Fruit fly (Drosophila melanogaster) whole organism, embryonic: ENCODE measurements around the gene CG14230.

Experiments
- Asciz ChIP-seq: fragments of 200-800 bp; sonication (Bioruptor generic); optimal IDR thresholded peaks from 2 replicates; lab custom pipeline; 2017; ENCODE audit warnings: missing biosample characterization, mild to moderate bottlenecking, missing genetic modification characterization, missing genetic modification reagents
- Awh ChIP-seq: fragments of 200-800 bp; sonication (Bioruptor generic); IDR thresholded peaks from 2 replicates; pipeline ENCODE4, ENCODE4 v1.3.6; 2022; ENCODE audit warnings: missing biosample characterization, missing genetic modification characterization
- CG10147 ChIP-seq: fragments of 200-800 bp; sonication (Bioruptor generic); optimal IDR thresholded peaks from 2 replicates; lab custom pipeline; 2019; ENCODE audit warnings: missing biosample characterization, mild to moderate bottlenecking, missing genetic modification characterization, moderate library complexity
- CG10209 ChIP-seq: fragments of 200-800 bp; sonication (Bioruptor generic); optimal IDR thresholded peaks from 3 replicates; lab custom pipeline; 2017; ENCODE audit warnings: missing biosample characterization, mild to moderate bottlenecking, missing genetic modification characterization, missing genetic modification reagents
- CG11695 ChIP-seq: fragments of 200-800 bp; sonication (Bioruptor generic); IDR thresholded peaks from 3 replicates; pipeline ENCODE4 v1.3.6; 2022; ENCODE audit warnings: missing biosample characterization, missing genetic modification characterization
- CG11723 ChIP-seq: fragments of 200-800 bp; sonication (Bioruptor generic); optimal IDR thresholded peaks from 2 replicates; lab custom pipeline; 2017; ENCODE audit warnings: missing biosample characterization, mild to moderate bottlenecking, missing genetic modification characterization
- CG14860 ChIP-seq: fragments of 200-800 bp; sonication (Bioruptor generic); IDR thresholded peaks from 3 replicates; pipeline ENCODE4 v1.3.6; 2022; ENCODE audit warnings: missing biosample characterization, missing genetic modification characterization; ENCODE audit not compliant: partially characterized antibody
- CG1603 ChIP-seq: fragments of 200-800 bp; sonication (Bioruptor generic); optimal IDR thresholded peaks from 2 replicates; lab custom pipeline; 2019; ENCODE audit warnings: missing biosample characterization, mild to moderate bottlenecking, missing genetic modification characterization, moderate library complexity
- CG16779 ChIP-seq: fragments of 200-800 bp; sonication (Bioruptor generic); IDR thresholded peaks from 2 replicates; pipeline ENCODE4 v1.3.6; 2022; ENCODE audit warnings: missing biosample characterization, missing genetic modification characterization
- CG17568 ChIP-seq: fragments of 200-800 bp; sonication (Bioruptor generic); optimal IDR thresholded peaks from 2 replicates; lab custom pipeline; 2018; ENCODE audit warnings: missing biosample characterization, mild to moderate bottlenecking, missing genetic modification characterization, moderate library complexity
- CG18011 ChIP-seq: fragments of 200-800 bp; sonication (Bioruptor generic); optimal IDR thresholded peaks from 2 replicates; lab custom pipeline; 2017; ENCODE audit warnings: missing biosample characterization, missing genetic modification characterization, mild to moderate bottlenecking, moderate library complexity, missing genotype
- CG18619 ChIP-seq: fragments of 200-800 bp; sonication (Bioruptor generic); optimal IDR thresholded peaks from 3 replicates; lab custom pipeline; 2017; ENCODE audit warnings: missing biosample characterization, mild to moderate bottlenecking, missing genetic modification characterization
- CG2199 ChIP-seq: fragments of 200-800 bp; sonication (Bioruptor generic); IDR thresholded peaks from 3 replicates; pipeline ENCODE4 v1.3.6; 2022; ENCODE audit warnings: missing biosample characterization, missing genetic modification characterization
- CG6654 ChIP-seq: fragments of 200-800 bp; sonication (Bioruptor generic); optimal IDR thresholded peaks from 2 replicates; lab custom pipeline; 2017; ENCODE audit warnings: missing biosample characterization, mild to moderate bottlenecking, missing genetic modification characterization
- CG6689 ChIP-seq: fragments of 200-800 bp; sonication (Bioruptor generic); IDR thresholded peaks from 2 replicates; pipeline ENCODE4 v1.3.6; 2022; ENCODE audit warnings: missing biosample characterization, missing genetic modification characterization
- CG7745 ChIP-seq: fragments of 200-800 bp; sonication (Bioruptor generic); optimal IDR thresholded peaks from 2 replicates; lab custom pipeline; 2018; ENCODE audit warnings: missing biosample characterization, mild to moderate bottlenecking, missing genetic modification characterization, moderate library complexity
- CG7839 ChIP-seq: fragments of 200-800 bp; sonication (Bioruptor generic); optimal IDR thresholded peaks from 3 replicates; lab custom pipeline; 2018; ENCODE audit warnings: missing biosample characterization, mild to moderate bottlenecking, missing genetic modification characterization, moderate library complexity
- CG8478 ChIP-seq: fragments of >200 bp; optimal IDR thresholded peaks from 2 replicates; lab custom pipeline; 2018
- CG9727 ChIP-seq: fragments of 200-800 bp; sonication (Bioruptor generic); optimal IDR thresholded peaks from 3 replicates; lab custom pipeline; 2017; ENCODE audit warnings: missing biosample characterization, mild to moderate bottlenecking, missing genetic modification characterization
- CrebB ChIP-seq: fragments of 200-800 bp; sonication (Bioruptor generic); optimal IDR thresholded peaks from 3 replicates; lab custom pipeline; 2018; ENCODE audit warnings: missing biosample characterization, mild to moderate bottlenecking, missing genetic modification characterization
- D19A ChIP-seq: fragments of 200-800 bp; optimal IDR thresholded peaks from 3 replicates; lab custom pipeline; 2019; ENCODE audit warnings: missing biosample characterization, mild to moderate bottlenecking, missing genetic modification characterization, moderate library complexity
- Deaf1 ChIP-seq: fragments of 200-800 bp; optimal IDR thresholded peaks from 3 replicates; lab custom pipeline; 2019; ENCODE audit warnings: missing biosample characterization, mild to moderate bottlenecking, missing genetic modification characterization, moderate library complexity
- ERR ChIP-seq: fragments of 200-800 bp; sonication (Bioruptor generic); optimal IDR thresholded peaks from 2 replicates; lab custom pipeline; 2016; ENCODE audit warnings: missing biosample characterization, missing genetic modification characterization
- Fer3 ChIP-seq: fragments of 200-800 bp; sonication (Bioruptor generic); optimal IDR thresholded peaks from 2 replicates; lab custom pipeline; 2018; ENCODE audit warnings: missing biosample characterization, mild to moderate bottlenecking, missing genetic modification characterization, moderate library complexity
- Gug ChIP-seq: fragments of 200-800 bp; sonication (Bioruptor generic); IDR thresholded peaks from 4 replicates; pipeline ENCODE4 v1.3.6; 2022; ENCODE audit warnings: missing biosample characterization, missing genetic modification characterization
- HLHmδ ChIP-seq: fragments of 200-800 bp; sonication (Bioruptor generic); optimal IDR thresholded peaks from 2 replicates; lab custom pipeline; 2018; ENCODE audit warnings: missing biosample characterization, mild to moderate bottlenecking, missing genetic modification characterization, moderate library complexity
- Lim3 ChIP-seq: fragments of 200-800 bp; sonication (Bioruptor generic); IDR thresholded peaks from 2 replicates; pipeline ENCODE4 v1.3.6; 2022; ENCODE audit warnings: missing biosample characterization, missing genetic modification characterization
- Mes4 ChIP-seq: fragments of 200-800 bp; sonication (Bioruptor generic); optimal IDR thresholded peaks from 2 replicates; lab custom pipeline; 2016; ENCODE audit warnings: missing biosample characterization, missing genetic modification characterization
- Neu2 ChIP-seq: fragments of 200-800 bp; sonication (Bioruptor generic); optimal IDR thresholded peaks from 3 replicates; lab custom pipeline; 2016; ENCODE audit warnings: missing biosample characterization, missing genetic modification characterization, borderline replicate concordance
- Nf-YB ChIP-seq: fragments of 200-800 bp; sonication (Bioruptor generic); optimal IDR thresholded peaks from 3 replicates; lab custom pipeline; 2019; ENCODE audit warnings: missing biosample characterization, mild to moderate bottlenecking, missing genetic modification characterization, moderate library complexity
- Spps ChIP-seq: fragments of 200-800 bp; sonication (Bioruptor generic); optimal IDR thresholded peaks from 2 replicates; lab custom pipeline; 2018; ENCODE audit warnings: missing biosample characterization, mild to moderate bottlenecking, missing genetic modification characterization
- Sry-δ ChIP-seq: fragments of 200-800 bp; sonication (Bioruptor generic); optimal IDR thresholded peaks from 2 replicates; lab custom pipeline; 2016; ENCODE audit warnings: missing biosample characterization, missing genetic modification characterization
- Stat92E ChIP-seq, 3 experiments: fragments of >200 bp in 2 of 3; fragments of 200-800 bp in 1 of 3; sonication (Bioruptor generic) in 1 of 3; optimal IDR thresholded peaks; 2 replicates each; lab custom pipeline; 2017 to 2019; ENCODE audit warnings: missing biosample characterization in 3 of 3, missing genetic modification characterization in 3 of 3, mild to moderate bottlenecking in 1 of 3, moderate library complexity in 1 of 3
- Tbp ChIP-seq: fragments of >200 bp; optimal IDR thresholded peaks from 2 replicates; lab custom pipeline; 2018; ENCODE audit warnings: missing biosample characterization, missing genetic modification characterization
- Vsx1 ChIP-seq: fragments of 200-800 bp; sonication (Bioruptor generic); optimal IDR thresholded peaks from 2 replicates; lab custom pipeline; 2017; ENCODE audit warnings: missing biosample characterization, mild to moderate bottlenecking, missing genetic modification characterization, missing genetic modification reagents
- az2 ChIP-seq: fragments of 200-800 bp; sonication (Bioruptor generic); optimal IDR thresholded peaks from 3 replicates; lab custom pipeline; 2016; ENCODE audit warnings: missing biosample characterization, missing genetic modification characterization
- cg ChIP-seq: fragments of 200-800 bp; sonication (Bioruptor generic); optimal IDR thresholded peaks from 3 replicates; lab custom pipeline; 2019; ENCODE audit warnings: missing biosample characterization, mild to moderate bottlenecking, missing genetic modification characterization, moderate library complexity
- ci ChIP-seq: fragments of 200-800 bp; sonication (Bioruptor generic); IDR thresholded peaks from 3 replicates; pipeline ENCODE4 v1.3.6; 2022; ENCODE audit warnings: missing biosample characterization, missing genetic modification characterization
- dati ChIP-seq: fragments of 200-800 bp; sonication (Bioruptor generic); IDR thresholded peaks from 2 replicates; pipeline ENCODE4 v1.3.6; 2022; ENCODE audit warnings: missing biosample characterization, missing genetic modification characterization
- ftz-f1 ChIP-seq: fragments of 200-800 bp; sonication (Bioruptor generic); optimal IDR thresholded peaks from 2 replicates; lab custom pipeline; 2016; ENCODE audit warnings: missing biosample characterization, missing genetic modification characterization
- inv ChIP-seq: fragments of 200-800 bp; sonication (Bioruptor generic); IDR thresholded peaks from 2 replicates; pipeline ENCODE4 v1.3.6; 2022; ENCODE audit warnings: missing biosample characterization, missing genetic modification characterization; ENCODE audit not compliant: partially characterized antibody
- lov ChIP-seq, 2 experiments: fragments of 200-800 bp in 1 of 2; fragments of >200 bp in 1 of 2; sonication (Bioruptor generic) in 1 of 2; IDR thresholded peaks in 1 of 2; optimal IDR thresholded peaks in 1 of 2; 2 replicates in 1 of 2; 3 replicates in 1 of 2; pipeline versions ENCODE4 v1.3.6 to Lab custom; 2017 to 2022; ENCODE audit warnings: missing biosample characterization in 1 of 2, missing genetic modification characterization in 1 of 2
- pan ChIP-seq, 4 experiments: fragments of >200 bp in 3 of 4; fragments of 200-800 bp in 1 of 4; sonication (Bioruptor generic) in 1 of 4; optimal IDR thresholded peaks in 3 of 4; IDR thresholded peaks in 1 of 4; 2 replicates each; pipeline versions ENCODE4 v1.3.6 to Lab custom; 2017 to 2022; ENCODE audit warnings: missing biosample characterization in 2 of 4, missing genetic modification characterization in 2 of 4, mixed read lengths in 1 of 4
- pnt ChIP-seq: fragments of 200-800 bp; sonication (Bioruptor generic); optimal IDR thresholded peaks from 3 replicates; lab custom pipeline; 2016; ENCODE audit warnings: missing biosample characterization, missing genetic modification characterization
- ranshi ChIP-seq: fragments of 200-800 bp; sonication (Bioruptor generic); IDR thresholded peaks from 2 replicates; pipeline ENCODE4 v1.3.6; 2022; ENCODE audit warnings: missing biosample characterization, missing genetic modification characterization
- salm ChIP-seq: fragments of 200-800 bp; sonication (Bioruptor generic); optimal IDR thresholded peaks from 2 replicates; lab custom pipeline; 2018; ENCODE audit warnings: missing biosample characterization, mild to moderate bottlenecking, missing genetic modification characterization
- sisA ChIP-seq: fragments of 200-800 bp; sonication (Bioruptor generic); IDR thresholded peaks from 2 replicates; pipeline ENCODE4 v1.3.6; 2022; ENCODE audit warnings: missing biosample characterization, missing genetic modification characterization
- sr ChIP-seq: fragments of 200-800 bp; sonication (Bioruptor generic); IDR thresholded peaks from 3 replicates; pipeline ENCODE4 v1.3.6; 2022; ENCODE audit warnings: missing biosample characterization, missing genetic modification characterization
- ssp ChIP-seq: fragments of 200-800 bp; sonication (Bioruptor generic); IDR thresholded peaks from 2 replicates; pipeline ENCODE4 v1.3.6; 2022; ENCODE audit warnings: missing biosample characterization, missing genetic modification characterization

Gene CG14230

DNA sequence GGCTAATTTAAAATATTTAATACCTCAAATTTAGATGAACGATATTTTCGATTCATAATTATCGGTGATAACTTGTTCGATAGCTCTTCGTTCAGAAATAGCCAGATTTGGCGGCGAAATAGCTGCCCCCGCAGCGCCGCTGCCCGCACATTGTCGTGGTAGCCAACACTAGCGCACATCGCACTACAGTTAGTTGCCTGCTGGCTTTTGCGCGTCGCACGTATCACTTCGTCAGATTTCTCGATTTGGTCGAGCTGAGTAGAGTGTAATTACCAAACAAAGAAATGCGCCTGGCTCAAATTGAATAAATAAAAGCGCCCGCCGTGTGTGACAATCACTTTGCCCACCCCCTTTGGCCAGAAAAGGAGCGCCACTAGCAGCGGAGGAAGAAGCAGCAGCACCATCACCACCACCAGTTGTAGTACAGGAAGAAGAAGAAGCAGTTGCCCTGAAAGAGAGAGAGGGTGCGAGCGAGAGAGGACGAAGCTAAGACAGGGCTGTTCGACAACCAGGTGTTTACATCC is 46.7 kb downstream of the CG14230 start, which contains the start of gene Abcd3 (continued):
- TF ChIP-seq CG16779 (GFP tag; lab: Robert Waterston, UW) (no peak), CG10147 (GFP tag; lab: Kevin White, UChicago) (peak; percentile 36), Sry-δ (peak; percentile 70), Asciz (GFP tag; lab: Kevin White, UChicago) (no peak), salm (peak; percentile 11), CG6654 (GFP tag; lab: Kevin White, UChicago) (no peak), Vsx1 (GFP tag; lab: Kevin White, UChicago) (no peak), CG11695 (GFP tag; lab: Robert Waterston, UW) (no peak), CG7839 (peak; percentile 25), lov (optimal IDR thresholded peaks at IDR 0.05; lab: Kevin White, UChicago) (no peak), lov (GFP tag; IDR thresholded peaks at IDR 0.05; lab: Robert Waterston, UW) (no peak), pnt (no peak), Nf-YB (GFP tag; lab: Kevin White, UChicago) (peak; percentile 13), CrebB (tag; lab: Kevin White, UChicago) (peak; percentile 53), ci (peak; percentile 68; the same call in 1 of the 3 replicates), Tbp (no peak), CG2199 (GFP tag; lab: Robert Waterston, UW) (no peak), Deaf1 (peak; percentile 42), cg (peak; percentile 76), CG11723 (GFP tag; lab: Kevin White, UChicago) (peak; percentile 28), CG10209 (GFP tag; lab: Kevin White, UChicago) (peak; percentile 26), ssp (GFP tag; lab: Robert Waterston, UW) (no peak), CG9727 (GFP tag; lab: Kevin White, UChicago) (peak; percentile 24), sr (GFP tag; lab: Robert Waterston, UW) (0 out of 3 replicates have a peak, but pooled peaks have one; percentile 43), D19A (tag; lab: Kevin White, UChicago) (peak; percentile 6), Stat92E (GFP tag; optimal IDR thresholded peaks at IDR 0.05; lab: Kevin White, UChicago) (peak in 1 of 3 experiments; percentile 87), ERR (GFP tag; lab: Kevin White, UChicago) (peak; percentile 28), ftz-f1 (peak; percentile 70), CG8478 (no peak), CG14860 (GFP tag; lab: Robert Waterston, UW) (peak; percentile 67), CG6689 (GFP tag; lab: Robert Waterston, UW) (no peak), ranshi (GFP tag; lab: Robert Waterston, UW) (no peak), Lim3 (no peak), Neu2 (GFP tag; lab: Kevin White, UChicago) (no peak), az2 (GFP tag; lab: Kevin White, UChicago) (no peak), dati (no peak), HLHmδ (peak; percentile 22), CG18619 (GFP tag; lab: Kevin White, UChicago) (peak; percentile 23), CG7745 (tag; lab: Kevin White, UChicago) (no peak), CG18011 (no peak), CG1603 (tag; lab: Kevin White, UChicago) (peak; percentile 49), CG17568 (no peak), Awh (GFP tag; lab: Robert Waterston, UW) (0 out of 2 replicates have a peak, but pooled peaks have one; percentile 42), sisA (no peak), pan (optimal IDR thresholded peaks at IDR 0.05; lab: Kevin White, UChicago) (no peak), pan (GFP tag; optimal IDR thresholded peaks at IDR 0.05 in 1 of 2, IDR thresholded peaks at IDR 0.05 in 1 of 2) (no peak), inv (peak; percentile 53), Fer3 (tag; lab: Kevin White, UChicago) (no peak), Gug (GFP tag; lab: Robert Waterston, UW) (no peak; the same call in 3 of the 4 replicates), Spps (tag; lab: Kevin White, UChicago) (no peak), Mes4 (GFP tag; lab: Kevin White, UChicago) (no peak)
